Fruit fly (Drosophila melanogaster) Kc167 (cell line): Measurements from ENCODE around the gene CG9467.

Experiments used
- h ChIP-seq: fragments of >200 bp; optimal IDR thresholded peaks from 3 replicates; lab custom pipeline; 2018; ENCODE audit warnings: missing external identifiers
- insv ChIP-seq: fragments of >200 bp; optimal IDR thresholded peaks from 3 replicates; lab custom pipeline; 2018; ENCODE audit warnings: missing external identifiers
- psq ChIP-seq: fragments of >200 bp; optimal IDR thresholded peaks from 2 replicates; lab custom pipeline; 2017; ENCODE audit warnings: missing external identifiers
- ttk ChIP-seq: sonication (Bioruptor generic); optimal IDR thresholded peaks from 2 replicates; lab custom pipeline; 2017; ENCODE audit warnings: missing external identifiers

DNA sequence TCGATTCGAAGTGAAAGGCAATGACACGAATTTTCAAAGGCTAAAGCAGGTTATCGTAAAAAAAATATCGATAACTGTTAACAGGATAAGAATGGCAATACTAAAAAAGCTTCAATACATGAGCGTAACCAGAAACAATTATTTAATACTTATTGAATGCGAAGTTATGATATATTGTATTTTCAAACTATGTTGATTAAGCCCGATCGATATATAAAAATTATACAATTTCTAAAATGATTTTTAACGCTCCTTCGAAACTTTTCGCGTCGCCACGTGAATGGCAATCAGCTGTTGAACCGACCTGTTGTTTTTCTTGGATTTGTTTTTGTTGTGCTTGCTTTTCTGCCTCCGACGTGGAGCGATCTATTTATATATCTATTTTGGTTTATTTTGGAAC lies 44.6 kb downstream of the CG9467 start, which contains the start of the genes Alg12 and Rpt3R:
- TF ChIP-seq psq (no peak), ttk (no peak), insv (no peak), h (lab: Kevin White, UChicago) (no peak)
